Fruit fly (Drosophila melanogaster) whole organism, embryonic: ENCODE data around the gene Nt5b.

Experiments
- Atf3 ChIP-seq: fragments of 200-800 bp; sonication (Bioruptor generic); optimal IDR thresholded peaks from 3 replicates; lab custom pipeline; 2016; ENCODE audit warnings: missing biosample characterization, missing genetic modification characterization
- B-H2 ChIP-seq: fragments of 200-800 bp; sonication (Bioruptor generic); optimal IDR thresholded peaks from 2 replicates; lab custom pipeline; 2018; ENCODE audit warnings: missing biosample characterization, mild to moderate bottlenecking, missing genetic modification characterization
- CG12391 ChIP-seq: fragments of 200-800 bp; sonication (Bioruptor generic); optimal IDR thresholded peaks from 3 replicates; lab custom pipeline; 2018; ENCODE audit warnings: missing biosample characterization, mild to moderate bottlenecking, missing genetic modification characterization, moderate library complexity
- CG15011 ChIP-seq: fragments of 200-800 bp; sonication (Bioruptor generic); optimal IDR thresholded peaks from 3 replicates; lab custom pipeline; 2018; ENCODE audit warnings: missing biosample characterization, mild to moderate bottlenecking, missing genetic modification characterization
- CG17612 ChIP-seq: fragments of 200-800 bp; sonication (Bioruptor generic); IDR thresholded peaks from 2 replicates; pipeline ENCODE4 v1.3.6; 2022; ENCODE audit warnings: missing biosample characterization, missing genetic modification characterization
- CG2120 ChIP-seq: fragments of 200-800 bp; sonication (Bioruptor generic); optimal IDR thresholded peaks from 3 replicates; lab custom pipeline; 2016; ENCODE audit warnings: missing biosample characterization, missing genetic modification characterization
- CG2875 ChIP-seq: fragments of 200-800 bp; sonication (Bioruptor generic); optimal IDR thresholded peaks from 2 replicates; lab custom pipeline; 2017; ENCODE audit warnings: missing biosample characterization, mild to moderate bottlenecking, missing genetic modification characterization, missing genetic modification reagents
- CG31224 ChIP-seq: fragments of 200-800 bp; sonication (Bioruptor generic); IDR thresholded peaks from 2 replicates; pipeline ENCODE4 v1.3.6; 2022; ENCODE audit warnings: missing biosample characterization, missing genetic modification characterization
- CG32772 ChIP-seq: fragments of 200-800 bp; sonication (Bioruptor generic); IDR thresholded peaks from 2 replicates; pipeline ENCODE4 v1.3.6; 2022; ENCODE audit warnings: missing biosample characterization, missing genetic modification characterization
- CG3281 ChIP-seq: fragments of 200-800 bp; sonication (Bioruptor generic); optimal IDR thresholded peaks from 3 replicates; lab custom pipeline; 2017; ENCODE audit warnings: missing biosample characterization, mild to moderate bottlenecking, missing genetic modification characterization
- CG34422 ChIP-seq: fragments of 200-800 bp; sonication (Bioruptor generic); IDR thresholded peaks from 3 replicates; pipeline ENCODE4 v1.3.6; 2022; ENCODE audit warnings: missing biosample characterization, missing genetic modification characterization
- CG3838 ChIP-seq: fragments of 200-800 bp; sonication (Bioruptor generic); optimal IDR thresholded peaks from 3 replicates; lab custom pipeline; 2016; ENCODE audit warnings: missing biosample characterization, missing genetic modification characterization
- CG6683 ChIP-seq: fragments of 200-800 bp; sonication (Bioruptor generic); optimal IDR thresholded peaks from 2 replicates; lab custom pipeline; 2017; ENCODE audit warnings: missing biosample characterization, mild to moderate bottlenecking, missing genetic modification characterization, missing genetic modification reagents
- CG7839 ChIP-seq: fragments of 200-800 bp; sonication (Bioruptor generic); optimal IDR thresholded peaks from 3 replicates; lab custom pipeline; 2018; ENCODE audit warnings: missing biosample characterization, mild to moderate bottlenecking, missing genetic modification characterization, moderate library complexity
- CG7928 ChIP-seq: fragments of 200-800 bp; sonication (Bioruptor generic); optimal IDR thresholded peaks from 2 replicates; lab custom pipeline; 2017; ENCODE audit warnings: missing biosample characterization, mild to moderate bottlenecking, missing genetic modification characterization
- CG8281 ChIP-seq: fragments of 200-800 bp; sonication (Bioruptor generic); optimal IDR thresholded peaks from 2 replicates; lab custom pipeline; 2018; ENCODE audit warnings: missing biosample characterization, mild to moderate bottlenecking, missing genetic modification characterization, moderate library complexity
- CG8924 ChIP-seq: fragments of 200-800 bp; optimal IDR thresholded peaks from 3 replicates; lab custom pipeline; 2019; ENCODE audit warnings: missing biosample characterization, mild to moderate bottlenecking, missing genetic modification characterization, moderate library complexity
- CG9609 ChIP-seq: fragments of 200-800 bp; sonication (Bioruptor generic); optimal IDR thresholded peaks from 3 replicates; lab custom pipeline; 2016; ENCODE audit warnings: missing biosample characterization, missing genetic modification characterization
- CG9932 ChIP-seq: fragments of 200-800 bp; sonication (Bioruptor generic); IDR thresholded peaks from 2 replicates; pipeline ENCODE4 v1.3.6; 2022; ENCODE audit warnings: missing biosample characterization, missing genetic modification characterization
- CoRest ChIP-seq: fragments of 200-800 bp; sonication (Bioruptor generic); optimal IDR thresholded peaks from 3 replicates; lab custom pipeline; 2018; ENCODE audit warnings: missing biosample characterization, mild to moderate bottlenecking, missing genetic modification characterization, moderate library complexity
- Dbx ChIP-seq: fragments of 200-800 bp; sonication (Bioruptor generic); IDR thresholded peaks from 3 replicates; pipeline ENCODE4 v1.3.6; 2022; ENCODE audit warnings: missing biosample characterization, missing genetic modification characterization
- Dll ChIP-seq: fragments of 200-800 bp; sonication (Bioruptor generic); IDR thresholded peaks from 4 replicates; pipeline ENCODE4 v1.3.6; 2022; ENCODE audit warnings: missing biosample characterization, missing genetic modification characterization; ENCODE audit not compliant: partially characterized antibody
- E2f1 ChIP-seq: fragments of 200-800 bp; sonication (Bioruptor generic); IDR thresholded peaks from 2 replicates; pipeline ENCODE4 v1.3.6; 2022; ENCODE audit warnings: missing biosample characterization, missing genetic modification characterization
- E2f2 ChIP-seq: fragments of 200-800 bp; sonication (Bioruptor generic); IDR thresholded peaks from 2 replicates; pipeline ENCODE4 v1.3.6; 2022; ENCODE audit warnings: missing biosample characterization, missing genetic modification characterization
- Meics ChIP-seq: fragments of 200-800 bp; sonication (Bioruptor generic); optimal IDR thresholded peaks from 2 replicates; lab custom pipeline; 2017; ENCODE audit warnings: missing biosample characterization, mild to moderate bottlenecking, missing genetic modification characterization
- Mrtf ChIP-seq: fragments of 200-800 bp; sonication (Bioruptor generic); IDR thresholded peaks from 3 replicates; pipeline ENCODE4 v1.3.6; 2022; ENCODE audit warnings: missing biosample characterization, missing genetic modification characterization
- Sox102F ChIP-seq: fragments of 200-800 bp; sonication (Bioruptor generic); optimal IDR thresholded peaks from 2 replicates; lab custom pipeline; 2018; ENCODE audit warnings: missing biosample characterization, mild to moderate bottlenecking, missing genetic modification characterization, moderate library complexity
- Taf1 ChIP-seq: fragments of 200-800 bp; sonication (Bioruptor generic); IDR thresholded peaks from 2 replicates; pipeline ENCODE4 v1.3.6; 2022; ENCODE audit warnings: missing biosample characterization, missing genetic modification characterization
- abd-A ChIP-seq: fragments of 200-800 bp; sonication (Bioruptor generic); optimal IDR thresholded peaks from 3 replicates; lab custom pipeline; 2019; ENCODE audit warnings: missing biosample characterization, mild to moderate bottlenecking, missing genetic modification characterization, moderate library complexity
- ato ChIP-seq: fragments of 200-800 bp; sonication (Bioruptor generic); IDR thresholded peaks from 2 replicates; pipeline ENCODE4 v1.3.6; 2022; ENCODE audit warnings: missing biosample characterization, missing genetic modification characterization; ENCODE audit not compliant: partially characterized antibody
- bab2 ChIP-seq: fragments of 200-800 bp; sonication (Bioruptor generic); optimal IDR thresholded peaks from 2 replicates; lab custom pipeline; 2016; ENCODE audit warnings: missing biosample characterization, missing genetic modification characterization
- chm ChIP-seq: fragments of 200-800 bp; sonication (Bioruptor generic); IDR thresholded peaks from 2 replicates; pipeline ENCODE4 v1.3.6; 2022; ENCODE audit warnings: missing biosample characterization, missing genetic modification characterization
- danr ChIP-seq: fragments of 200-800 bp; sonication (Bioruptor generic); IDR thresholded peaks from 2 replicates; pipeline ENCODE4 v1.3.6; 2022; ENCODE audit warnings: missing biosample characterization, missing genetic modification characterization
- dm ChIP-seq: fragments of 200-800 bp; sonication (Bioruptor generic); optimal IDR thresholded peaks from 3 replicates; lab custom pipeline; 2016; ENCODE audit warnings: missing biosample characterization, missing genetic modification characterization
- dmrt11E ChIP-seq: fragments of 200-800 bp; sonication (Bioruptor generic); optimal IDR thresholded peaks from 3 replicates; lab custom pipeline; 2018; ENCODE audit warnings: missing biosample characterization, mild to moderate bottlenecking, missing genetic modification characterization, moderate library complexity
- emc ChIP-seq: fragments of 200-800 bp; sonication (Bioruptor generic); optimal IDR thresholded peaks from 2 replicates; lab custom pipeline; 2016; ENCODE audit warnings: missing biosample characterization, missing genetic modification characterization
- ems ChIP-seq: fragments of 200-800 bp; sonication (Bioruptor generic); optimal IDR thresholded peaks from 3 replicates; lab custom pipeline; 2016; ENCODE audit warnings: missing biosample characterization, missing genetic modification characterization
- gsb-n ChIP-seq: fragments of 200-800 bp; sonication (Bioruptor generic); optimal IDR thresholded peaks from 3 replicates; lab custom pipeline; 2018; ENCODE audit warnings: missing biosample characterization, mild to moderate bottlenecking, missing genetic modification characterization
- hbn ChIP-seq: fragments of 200-800 bp; sonication (Bioruptor generic); IDR thresholded peaks from 2 replicates; pipeline ENCODE4 v1.3.6; 2022; ENCODE audit warnings: missing biosample characterization, missing genetic modification characterization; ENCODE audit not compliant: partially characterized antibody
- nerfin-1 ChIP-seq: fragments of 200-800 bp; sonication (Bioruptor generic); optimal IDR thresholded peaks from 3 replicates; lab custom pipeline; 2019; ENCODE audit warnings: missing biosample characterization, mild to moderate bottlenecking, missing genetic modification characterization, moderate library complexity
- nerfin-2 ChIP-seq: fragments of 200-800 bp; sonication (Bioruptor generic); IDR thresholded peaks from 2 replicates; pipeline ENCODE4 v1.3.6; 2022; ENCODE audit warnings: missing biosample characterization, missing genetic modification characterization; ENCODE audit not compliant: partially characterized antibody
- repo ChIP-seq: fragments of 200-800 bp; sonication (Bioruptor generic); optimal IDR thresholded peaks from 2 replicates; lab custom pipeline; 2016; ENCODE audit warnings: missing biosample characterization, missing genetic modification characterization
- scrt ChIP-seq: fragments of 200-800 bp; sonication (Bioruptor generic); optimal IDR thresholded peaks from 2 replicates; lab custom pipeline; 2018; ENCODE audit warnings: missing biosample characterization, mild to moderate bottlenecking, missing genetic modification characterization, moderate library complexity
- sna ChIP-seq: fragments of 200-800 bp; sonication (Bioruptor generic); IDR thresholded peaks from 2 replicates; pipeline ENCODE4 v1.3.6; 2022; ENCODE audit warnings: missing biosample characterization, missing genetic modification characterization; ENCODE audit not compliant: partially characterized antibody
- sob ChIP-seq: fragments of 200-800 bp; sonication (Bioruptor generic); IDR thresholded peaks from 2 replicates; pipeline ENCODE4 v1.3.6; 2022; ENCODE audit warnings: missing biosample characterization, missing genetic modification characterization
- sr ChIP-seq: fragments of 200-800 bp; sonication (Bioruptor generic); IDR thresholded peaks from 3 replicates; pipeline ENCODE4 v1.3.6; 2022; ENCODE audit warnings: missing biosample characterization, missing genetic modification characterization
- tna ChIP-seq: fragments of 200-800 bp; sonication (Bioruptor generic); IDR thresholded peaks from 2 replicates; pipeline ENCODE4 v1.3.6; 2022; ENCODE audit warnings: missing biosample characterization, missing genetic modification characterization; ENCODE audit not compliant: partially characterized antibody
- trh ChIP-seq: fragments of 200-800 bp; sonication (Bioruptor generic); optimal IDR thresholded peaks from 2 replicates; lab custom pipeline; 2016; ENCODE audit warnings: missing biosample characterization, missing genetic modification characterization
- vvl ChIP-seq: fragments of 200-800 bp; sonication (Bioruptor generic); IDR thresholded peaks from 2 replicates; pipeline ENCODE4 v1.3.6; 2022; ENCODE audit warnings: missing biosample characterization, missing genetic modification characterization
- zen ChIP-seq: fragments of 200-800 bp; sonication (Bioruptor generic); optimal IDR thresholded peaks from 3 replicates; lab custom pipeline; 2018; ENCODE audit warnings: missing biosample characterization, mild to moderate bottlenecking, missing genetic modification characterization, moderate library complexity

The Nt5b gene

dm6 chrX:18405567-18406059 lies 4.3 kb downstream of the Nt5b start (continued):
- TF ChIP-seq CG2120 (GFP tag; lab: Kevin White, UChicago) = peak; percentile 74
- TF ChIP-seq Taf1 (GFP tag; lab: Robert Waterston, UW) = no peak
- TF ChIP-seq vvl (GFP tag; lab: Robert Waterston, UW) = no peak; the same call in 1 of the 2 replicates
- TF ChIP-seq CG2875 = peak; percentile 27
- peak; percentile 37; the same call in 1 of the 2 replicates for TF ChIP-seq CG32772 (GFP tag; lab: Robert Waterston, UW)
- no peak for TF ChIP-seq Dll
- peak; percentile 44 for TF ChIP-seq CG15011 (GFP tag; lab: Kevin White, UChicago)
- TF ChIP-seq danr (GFP tag; lab: Robert Waterston, UW) = peak; percentile 56; the same call in 1 of the 2 replicates
- peak; percentile 64 for TF ChIP-seq CG9932 (GFP tag; lab: Robert Waterston, UW)
- no peak for TF ChIP-seq CG6683 (GFP tag; lab: Kevin White, UChicago)
- TF ChIP-seq scrt (GFP tag; lab: Kevin White, UChicago) = no peak
- no peak for TF ChIP-seq dm (GFP tag; lab: Kevin White, UChicago)
- TF ChIP-seq CG9609 = no peak
- TF ChIP-seq CG7839 = peak; percentile 83
- peak; percentile 56 for TF ChIP-seq ems
- no peak for TF ChIP-seq tna (GFP tag; lab: Robert Waterston, UW)
- peak; percentile 82 for TF ChIP-seq Sox102F (GFP tag; lab: Kevin White, UChicago)
- TF ChIP-seq CoRest (tag; lab: Kevin White, UChicago) = peak; percentile 85
- peak; percentile 73 for TF ChIP-seq Dbx (GFP tag; lab: Robert Waterston, UW)
- TF ChIP-seq nerfin-2 (GFP tag; lab: Robert Waterston, UW) = no peak
- peak; percentile 23; the same call in 1 of the 2 replicates for TF ChIP-seq E2f1 (GFP tag; lab: Robert Waterston, UW)
- TF ChIP-seq trh (GFP tag; lab: Kevin White, UChicago) = peak; percentile 42
- TF ChIP-seq chm (GFP tag; lab: Robert Waterston, UW) = no peak
- TF ChIP-seq CG17612 (GFP tag; lab: Robert Waterston, UW) = no peak
- TF ChIP-seq CG34422 (GFP tag; lab: Robert Waterston, UW) = peak; percentile 49; the same call in 2 of the 3 replicates
- peak; percentile 27 for TF ChIP-seq bab2
- TF ChIP-seq CG3281 (GFP tag; lab: Kevin White, UChicago) = peak; percentile 68
- no peak for TF ChIP-seq hbn (GFP tag; lab: Robert Waterston, UW)
- TF ChIP-seq emc = peak; percentile 27
- TF ChIP-seq gsb-n = peak; percentile 49
- TF ChIP-seq CG8924 = peak; percentile 63
- TF ChIP-seq Mrtf (GFP tag; lab: Robert Waterston, UW) = 0 out of 3 replicates have a peak, but pooled peaks have one; percentile 21
- TF ChIP-seq CG31224 (GFP tag; lab: Robert Waterston, UW) = no peak
- no peak for TF ChIP-seq ato (GFP tag; lab: Robert Waterston, UW)
- TF ChIP-seq nerfin-1 (tag; lab: Kevin White, UChicago) = peak; percentile 64
- no peak for TF ChIP-seq repo (GFP tag; lab: Kevin White, UChicago)
- no peak for TF ChIP-seq CG3838
- no peak for TF ChIP-seq abd-A (tag; lab: Kevin White, UChicago)
- peak; percentile 35; the same call in 1 of the 2 replicates for TF ChIP-seq E2f2
- TF ChIP-seq sob (GFP tag; lab: Robert Waterston, UW) = 0 out of 2 replicates have a peak, but pooled peaks have one; percentile 26
- TF ChIP-seq Meics (GFP tag; lab: Kevin White, UChicago) = peak; percentile 57
- peak; percentile 20 for TF ChIP-seq Atf3
- TF ChIP-seq zen (tag; lab: Kevin White, UChicago) = no peak
- peak; percentile 86 for TF ChIP-seq sr
- TF ChIP-seq CG7928 (GFP tag; lab: Kevin White, UChicago) = no peak
- peak; percentile 43 for TF ChIP-seq dmrt11E (tag; lab: Kevin White, UChicago)
- no peak for TF ChIP-seq B-H2 (GFP tag; lab: Kevin White, UChicago)
- TF ChIP-seq sna (GFP tag; lab: Robert Waterston, UW) = no peak
- peak; percentile 82 for TF ChIP-seq CG12391 (tag; lab: Kevin White, UChicago)
- peak; percentile 54 for TF ChIP-seq CG8281 (tag; lab: Kevin White, UChicago)
